Worm (Caenorhabditis elegans) whole organism, late embryonic: Measurements from ENCODE around the gene C04G2.5.

ENCODE experiments used
- ets-4 ChIP-seq: sonication (generic microtip); optimal IDR thresholded peaks from 2 replicates; lab custom pipeline; 2016; ENCODE audit warnings: missing genetic modification characterization, missing compliant biosample characterization
- lin-11 ChIP-seq: fragments of 200-800 bp; sonication (Bioruptor generic); optimal IDR thresholded peaks from 2 replicates; lab custom pipeline; 2018; ENCODE audit warnings: mild to moderate bottlenecking, missing genetic modification characterization, missing compliant biosample characterization

DNA sequence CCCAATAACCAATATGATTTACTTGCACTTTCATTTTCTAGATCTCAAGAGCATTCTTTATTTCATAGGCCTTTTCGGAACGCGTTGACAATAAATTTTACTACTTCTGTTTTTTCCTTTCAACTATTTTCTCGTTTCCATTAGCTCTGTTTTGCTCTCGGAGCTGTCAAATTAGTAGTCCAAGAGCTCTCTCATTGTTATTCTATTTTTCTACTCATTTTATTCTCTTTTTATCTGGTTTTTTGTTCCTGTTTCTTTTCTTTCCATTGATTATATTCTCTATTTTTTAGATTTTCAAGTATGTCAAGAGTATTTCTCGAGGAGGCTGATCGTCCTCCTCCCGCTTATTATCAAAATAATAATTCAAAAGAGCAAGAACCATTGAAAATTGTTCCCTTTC is 48.0 kb downstream of the C04G2.5 start, which contains the start of gene T04B2.3:
- TF ChIP-seq ets-4 (no peak), lin-11 (tag; lab: Kevin White, UChicago) (no peak)
